Fruit fly (Drosophila melanogaster): ENCODE results near the gene RecQ5.

RecQ5 gene

dm6 chr3L:14613792-14614677 lies 17.8 kb downstream of the RecQ5 start, which contains the start of gene shd:
TSS of gene shd (plus strand) at chr3L:14614458.
- TF ChIP-seq pan (optimal IDR thresholded peaks at IDR 0.05) (no peak), Jra (GFP tag; optimal IDR thresholded peaks at IDR 0.05) (no peak), Mio (GFP tag; optimal IDR thresholded peaks at IDR 0.05) (no peak), Dfd (GFP tag; optimal IDR thresholded peaks at IDR 0.05) (no peak), lola (GFP tag; optimal IDR thresholded peaks at IDR 0.05) (no peak), ey (GFP tag; optimal IDR thresholded peaks at IDR 0.05) (peak; percentile 8), psq (GFP tag; optimal IDR thresholded peaks at IDR 0.05) (peak; percentile 63), usp (GFP tag; optimal IDR thresholded peaks at IDR 0.05) (no peak), woc (GFP tag; optimal IDR thresholded peaks at IDR 0.05) (no peak), CG32264 (GFP tag; optimal IDR thresholded peaks at IDR 0.05) (no peak), Dif (GFP tag; optimal IDR thresholded peaks at IDR 0.05; ENCODE audit: partially characterized antibody) (no peak), Rel (GFP tag; optimal IDR thresholded peaks at IDR 0.05) (no peak), Rel (tag; optimal IDR thresholded peaks at IDR 0.05) (peak; percentile 58), GATAd (GFP tag; optimal IDR thresholded peaks at IDR 0.05) (no peak), N (GFP tag; optimal IDR thresholded peaks at IDR 0.05) (no peak), fru (GFP tag; optimal IDR thresholded peaks at IDR 0.05) (no peak), HLH106 (tag; optimal IDR thresholded peaks at IDR 0.05) (peak; percentile 68), Vsx2 (GFP tag; optimal IDR thresholded peaks at IDR 0.05; ENCODE audit: partially characterized antibody) (no peak), CrebA (GFP tag; optimal IDR thresholded peaks at IDR 0.05; ENCODE audit: borderline replicate concordance) (peak; percentile 57), Myc (optimal IDR thresholded peaks at IDR 0.05) (no peak), Hr78 (GFP tag; optimal IDR thresholded peaks at IDR 0.05) (no peak), sage (GFP tag; optimal IDR thresholded peaks at IDR 0.05) (no peak), jim (GFP tag; optimal IDR thresholded peaks at IDR 0.05) (no peak), dmrt93B (GFP tag; optimal IDR thresholded peaks at IDR 0.05) (peak; percentile 50), h (GFP tag; optimal IDR thresholded peaks at IDR 0.05) (peak; percentile 27), dsf (GFP tag; optimal IDR thresholded peaks at IDR 0.05; ENCODE audit: borderline replicate concordance) (no peak), Abd-B (GFP tag; optimal IDR thresholded peaks at IDR 0.05) (no peak), dl (GFP tag; optimal IDR thresholded peaks at IDR 0.05; ENCODE audit: insufficient read depth in 1 of 2, partially characterized antibody in 2 of 2) (peak; percentile 43 to 44), CG9705 (GFP tag; optimal IDR thresholded peaks at IDR 0.05) (peak; percentile 22), br (GFP tag; optimal IDR thresholded peaks at IDR 0.05) (peak; percentile 47), Sp1 (GFP tag; optimal IDR thresholded peaks at IDR 0.05) (peak; percentile 53), sv (GFP tag; optimal IDR thresholded peaks at IDR 0.05) (no peak), brk (GFP tag; optimal IDR thresholded peaks at IDR 0.05) (no peak), OdsH (GFP tag; optimal IDR thresholded peaks at IDR 0.05) (peak; percentile 25), Hr83 (GFP tag; optimal IDR thresholded peaks at IDR 0.05; ENCODE audit: poor library complexity, severe bottlenecking) (no peak), Hnf4 (GFP tag; optimal IDR thresholded peaks at IDR 0.05) (no peak), foxo (GFP tag; optimal IDR thresholded peaks at IDR 0.05) (peak in 1 of 2 experiments; percentile 55), tai (GFP tag; optimal IDR thresholded peaks at IDR 0.05) (no peak), rgr (GFP tag; optimal IDR thresholded peaks at IDR 0.05) (no peak)

dm6 chr3L:14612945-14613791 lies 18.7 kb downstream of the RecQ5 start:
- TF ChIP-seq Hnf4 (GFP tag; optimal IDR thresholded peaks at IDR 0.05) (no peak), sage (GFP tag; optimal IDR thresholded peaks at IDR 0.05) (no peak), CrebA (GFP tag; optimal IDR thresholded peaks at IDR 0.05; ENCODE audit: borderline replicate concordance) (no peak), CG32264 (GFP tag; optimal IDR thresholded peaks at IDR 0.05) (no peak), Hr78 (GFP tag; optimal IDR thresholded peaks at IDR 0.05) (no peak), tai (GFP tag; optimal IDR thresholded peaks at IDR 0.05) (no peak), OdsH (GFP tag; optimal IDR thresholded peaks at IDR 0.05) (peak; percentile 7), Abd-B (GFP tag; optimal IDR thresholded peaks at IDR 0.05) (no peak), Mio (GFP tag; optimal IDR thresholded peaks at IDR 0.05) (no peak), fru (GFP tag; optimal IDR thresholded peaks at IDR 0.05) (peak; percentile 20), dl (GFP tag; optimal IDR thresholded peaks at IDR 0.05; ENCODE audit: insufficient read depth in 1 of 2, partially characterized antibody in 2 of 2) (peak in 1 of 2 experiments; percentile 23), ey (GFP tag; optimal IDR thresholded peaks at IDR 0.05) (peak; percentile 23), CG9705 (GFP tag; optimal IDR thresholded peaks at IDR 0.05) (no peak), h (GFP tag; optimal IDR thresholded peaks at IDR 0.05) (no peak), foxo (GFP tag; optimal IDR thresholded peaks at IDR 0.05) (peak in 1 of 2 experiments; percentile 8), Dfd (GFP tag; optimal IDR thresholded peaks at IDR 0.05) (no peak), jim (GFP tag; optimal IDR thresholded peaks at IDR 0.05) (no peak), woc (GFP tag; optimal IDR thresholded peaks at IDR 0.05) (peak; percentile 26), HLH106 (tag; optimal IDR thresholded peaks at IDR 0.05) (peak; percentile 6)

Measured in whole organism, wandering third instar larva.